Worm (Caenorhabditis elegans) whole organism, young adult: Measurements from ENCODE around the gene acl-8.

Source experiments
- C17E4.6 ChIP-seq: fragments of 200-800 bp; sonication (Bioruptor generic); IDR thresholded peaks from 2 replicates; pipeline ENCODE4 v1.3.6; 2022; ENCODE audit warnings: missing genetic modification reagents, missing genetic modification characterization, missing compliant biosample characterization
- F23B12.7 ChIP-seq: sonication (generic microtip); optimal IDR thresholded peaks from 2 replicates; lab custom pipeline; 2017; ENCODE audit warnings: missing genetic modification characterization, mild to moderate bottlenecking, missing compliant biosample characterization, antibody characterized with exemption, moderate library complexity; ENCODE audit not compliant: insufficient read depth
- F37B4.10 ChIP-seq: fragments of 200-800 bp; sonication (Bioruptor generic); IDR thresholded peaks from 2 replicates; pipeline ENCODE4 v1.3.6; 2022; ENCODE audit warnings: missing genetic modification characterization, missing compliant biosample characterization
- F39B2.1 ChIP-seq: fragments of 200-800 bp; sonication (Bioruptor generic); IDR thresholded peaks from 2 replicates; pipeline ENCODE4 v1.3.6; 2022; ENCODE audit warnings: missing genetic modification reagents, missing genetic modification characterization, missing compliant biosample characterization
- K12H6.12 ChIP-seq: fragments of 200-800 bp; sonication (Bioruptor generic); optimal IDR thresholded peaks from 2 replicates; lab custom pipeline; 2018; ENCODE audit warnings: mild to moderate bottlenecking, missing genetic modification characterization, missing compliant biosample characterization
- Y53G8AR.9 ChIP-seq: fragments of 200-800 bp; sonication (Bioruptor generic); conservative IDR thresholded peaks from 2 replicates; pipeline ENCODE4 v1.3.6; 2022; ENCODE audit warnings: missing genetic modification reagents, missing genetic modification characterization, missing compliant biosample characterization
- Y56A3A.18 ChIP-seq: fragments of 200-800 bp; sonication (Bioruptor generic); IDR thresholded peaks from 2 replicates; pipeline ENCODE4 v1.3.6; 2022; ENCODE audit warnings: missing genetic modification reagents, missing genetic modification characterization, missing compliant biosample characterization
- Y67H2A.10 ChIP-seq: fragments of 200-800 bp; sonication (Bioruptor generic); conservative IDR thresholded peaks from 2 replicates; pipeline ENCODE4 v1.3.6; 2022; ENCODE audit warnings: missing genetic modification reagents, missing genetic modification characterization, missing compliant biosample characterization
- Y95B8A.8 ChIP-seq: fragments of 200-800 bp; sonication (Bioruptor generic); IDR thresholded peaks from 2 replicates; pipeline ENCODE4 v1.3.6; 2022; ENCODE audit warnings: missing genetic modification reagents, missing genetic modification characterization, missing compliant biosample characterization
- ZK185.1 ChIP-seq: sonication (generic microtip); optimal IDR thresholded peaks from 2 replicates; lab custom pipeline; 2016; ENCODE audit warnings: mild to moderate bottlenecking, missing genetic modification characterization, missing compliant biosample characterization; ENCODE audit not compliant: poor library complexity, severe bottlenecking
- akir-1 ChIP-seq: fragments of 200-800 bp; sonication (Bioruptor generic); optimal IDR thresholded peaks from 2 replicates; lab custom pipeline; 2018; ENCODE audit warnings: mild to moderate bottlenecking, missing genetic modification characterization, moderate library complexity, missing compliant biosample characterization
- ama-1 ChIP-seq, 3 experiments: fragments of 150-350 bp in 1 of 3; sonication (generic microtip) in 2 of 3; optimal IDR thresholded peaks; 2 replicates each; lab custom pipeline; 2014 to 2018; ENCODE audit warnings: missing biosample characterization in 2 of 3, missing genetic modification characterization in 2 of 3, missing genetic modification reagents in 2 of 3
- atf-7 ChIP-seq: sonication (generic microtip); optimal IDR thresholded peaks from 2 replicates; lab custom pipeline; 2017; ENCODE audit warnings: mild to moderate bottlenecking, missing genetic modification characterization, missing compliant biosample characterization
- attf-3 ChIP-seq: fragments of 200-800 bp; sonication (Bioruptor generic); conservative IDR thresholded peaks from 2 replicates; pipeline ENCODE4 v1.3.6; 2022; ENCODE audit warnings: missing genetic modification reagents, missing genetic modification characterization, missing compliant biosample characterization
- bed-2 ChIP-seq: fragments of 200-800 bp; sonication (Bioruptor generic); IDR thresholded peaks from 2 replicates; pipeline ENCODE4 v1.3.6; 2022; ENCODE audit warnings: missing genetic modification reagents, missing genetic modification characterization, missing compliant biosample characterization
- cebp-1 ChIP-seq, 2 experiments: fragments of 200-800 bp in 1 of 2; sonication (Bioruptor generic) in 1 of 2; sonication (generic microtip) in 1 of 2; IDR thresholded peaks in 1 of 2; optimal IDR thresholded peaks in 1 of 2; 2 replicates each; pipeline versions ENCODE4 v1.3.6 to Lab custom; 2017 to 2022; ENCODE audit warnings: missing compliant biosample characterization in 2 of 2, missing genetic modification characterization in 2 of 2, mild to moderate bottlenecking in 1 of 2, missing genetic modification reagents in 1 of 2, moderate library complexity in 1 of 2
- ceh-100 ChIP-seq: fragments of 200-800 bp; sonication (Bioruptor generic); IDR thresholded peaks from 2 replicates; pipeline ENCODE4 v1.3.6; 2022; ENCODE audit warnings: missing genetic modification reagents, missing genetic modification characterization, missing compliant biosample characterization
- ceh-79 ChIP-seq: sonication (generic microtip); optimal IDR thresholded peaks from 2 replicates; lab custom pipeline; 2017; ENCODE audit warnings: mild to moderate bottlenecking, missing genetic modification characterization, missing compliant biosample characterization
- chd-7 ChIP-seq: sonication (generic microtip); optimal IDR thresholded peaks from 2 replicates; lab custom pipeline; 2016; ENCODE audit warnings: mild to moderate bottlenecking, missing genetic modification characterization, moderate library complexity, missing compliant biosample characterization
- dpl-1 ChIP-seq: fragments of 150-350 bp; optimal IDR thresholded peaks from 2 replicates; lab custom pipeline; 2014; ENCODE audit warnings: missing biosample characterization, missing genetic modification reagents, missing genetic modification characterization
- efl-1 ChIP-seq: fragments of 150-350 bp; optimal IDR thresholded peaks from 2 replicates; lab custom pipeline; 2014; ENCODE audit warnings: missing biosample characterization, missing genetic modification reagents, missing genetic modification characterization
- egl-18 ChIP-seq: fragments of 200-800 bp; sonication (Bioruptor generic); IDR thresholded peaks from 2 replicates; pipeline ENCODE4 v1.3.6; 2022; ENCODE audit warnings: missing genetic modification reagents, missing genetic modification characterization, missing compliant biosample characterization
- egl-44 ChIP-seq: fragments of 200-800 bp; sonication (Bioruptor generic); IDR thresholded peaks from 2 replicates; pipeline ENCODE4 v1.3.6; 2022; ENCODE audit warnings: missing genetic modification reagents, missing genetic modification characterization, missing compliant biosample characterization
- ekl-4 ChIP-seq: fragments of 200-800 bp; sonication (Bioruptor generic); IDR thresholded peaks from 2 replicates; pipeline ENCODE4 v1.3.6; 2022; ENCODE audit warnings: missing genetic modification reagents, missing genetic modification characterization, missing compliant biosample characterization
- ets-4 ChIP-seq: fragments of 200-800 bp; sonication (Bioruptor generic); optimal IDR thresholded peaks from 2 replicates; lab custom pipeline; 2018; ENCODE audit warnings: mild to moderate bottlenecking, missing genetic modification characterization, missing compliant biosample characterization
- fkh-3 ChIP-seq: sonication (generic microtip); optimal IDR thresholded peaks from 2 replicates; lab custom pipeline; 2016; ENCODE audit warnings: mild to moderate bottlenecking, missing genetic modification characterization, missing compliant biosample characterization
- hlh-26 ChIP-seq: fragments of 200-800 bp; sonication (Bioruptor generic); conservative IDR thresholded peaks from 2 replicates; pipeline ENCODE4 v1.3.6; 2022; ENCODE audit warnings: missing genetic modification reagents, missing genetic modification characterization, missing compliant biosample characterization
- hmg-20 ChIP-seq: fragments of 200-800 bp; sonication (Bioruptor generic); IDR thresholded peaks from 2 replicates; pipeline ENCODE4 v1.3.6; 2022; ENCODE audit warnings: missing genetic modification reagents, missing genetic modification characterization, missing compliant biosample characterization
- let-607 ChIP-seq, 2 experiments: fragments of 200-800 bp in 1 of 2; sonication (Bioruptor generic) in 1 of 2; sonication (generic microtip) in 1 of 2; optimal IDR thresholded peaks; 2 replicates each; lab custom pipeline; 2016 to 2018; ENCODE audit warnings: mild to moderate bottlenecking in 2 of 2, missing compliant biosample characterization in 2 of 2, missing genetic modification characterization in 2 of 2, moderate library complexity in 2 of 2, missing genotype in 1 of 2
- lin-26 ChIP-seq: fragments of 200-800 bp; sonication (Bioruptor generic); IDR thresholded peaks from 2 replicates; pipeline ENCODE4 v1.3.6; 2022; ENCODE audit warnings: missing genetic modification reagents, missing genetic modification characterization, missing compliant biosample characterization
- lin-40 ChIP-seq: sonication (generic microtip); optimal IDR thresholded peaks from 2 replicates; lab custom pipeline; 2016; ENCODE audit warnings: missing genetic modification characterization, mild to moderate bottlenecking, missing compliant biosample characterization, missing genotype, missing genetic modification reagents
- lsl-1 ChIP-seq: fragments of 200-800 bp; sonication (Bioruptor generic); optimal IDR thresholded peaks from 2 replicates; lab custom pipeline; 2018; ENCODE audit warnings: mild to moderate bottlenecking, missing genetic modification characterization, moderate library complexity, missing compliant biosample characterization
- madf-3 ChIP-seq: fragments of 200-800 bp; sonication (Bioruptor generic); IDR thresholded peaks from 2 replicates; pipeline ENCODE4 v1.3.6; 2022; ENCODE audit warnings: missing genetic modification reagents, missing genetic modification characterization, missing compliant biosample characterization
- madf-6 ChIP-seq: fragments of 200-800 bp; sonication (Bioruptor generic); IDR thresholded peaks from 2 replicates; pipeline ENCODE4 v1.3.6; 2022; ENCODE audit warnings: missing genetic modification reagents, missing genetic modification characterization, missing compliant biosample characterization
- madf-8 ChIP-seq: fragments of 200-800 bp; sonication (Bioruptor generic); conservative IDR thresholded peaks from 2 replicates; pipeline ENCODE4 v1.3.6; 2022; ENCODE audit warnings: missing genetic modification reagents, missing genetic modification characterization, missing compliant biosample characterization
- mxl-1 ChIP-seq: sonication (generic microtip); optimal IDR thresholded peaks from 2 replicates; lab custom pipeline; 2016; ENCODE audit warnings: missing genetic modification characterization, missing compliant biosample characterization
- nfya-2 ChIP-seq: fragments of 200-800 bp; sonication (Bioruptor generic); IDR thresholded peaks from 2 replicates; pipeline ENCODE4 v1.3.6; 2022; ENCODE audit warnings: missing genetic modification reagents, missing genetic modification characterization, missing compliant biosample characterization
- nfyb-1 ChIP-seq: fragments of 200-800 bp; sonication (Bioruptor generic); IDR thresholded peaks from 2 replicates; pipeline ENCODE4 v1.3.6; 2022; ENCODE audit warnings: missing genetic modification reagents, missing genetic modification characterization, missing compliant biosample characterization
- nhr-179 ChIP-seq: sonication (generic microtip); optimal IDR thresholded peaks from 2 replicates; lab custom pipeline; 2016; ENCODE audit warnings: mild to moderate bottlenecking, missing genetic modification characterization, missing compliant biosample characterization
- rpc-1 ChIP-seq, 2 experiments: fragments of 150-350 bp in 1 of 2; sonication (generic microtip) in 1 of 2; optimal IDR thresholded peaks; 2 replicates each; lab custom pipeline; 2014 to 2018; ENCODE audit warnings: missing biosample characterization in 1 of 2, missing genetic modification characterization in 1 of 2, missing genetic modification reagents in 1 of 2, missing genotype in 1 of 2
- sdz-38 ChIP-seq: sonication (generic microtip); optimal IDR thresholded peaks from 2 replicates; lab custom pipeline; 2016; ENCODE audit warnings: missing genotype, missing genetic modification characterization, missing compliant biosample characterization
- sea-2 ChIP-seq: fragments of 200-800 bp; sonication (Bioruptor generic); IDR thresholded peaks from 2 replicates; pipeline ENCODE4 v1.3.6; 2022; ENCODE audit warnings: missing genetic modification characterization, missing compliant biosample characterization
- snpc-3.4 ChIP-seq: sonication (generic microtip); optimal IDR thresholded peaks from 2 replicates; lab custom pipeline; 2017; ENCODE audit warnings: missing genetic modification characterization, mild to moderate bottlenecking, missing compliant biosample characterization, antibody characterized with exemption, moderate library complexity, missing genotype, missing genetic modification reagents
- tbx-9 ChIP-seq: sonication (generic microtip); optimal IDR thresholded peaks from 2 replicates; lab custom pipeline; 2016; ENCODE audit warnings: borderline replicate concordance, missing genetic modification characterization, inconsistent platforms, missing compliant biosample characterization
- zfh-2 ChIP-seq: fragments of 200-800 bp; sonication (Bioruptor generic); conservative IDR thresholded peaks from 2 replicates; pipeline ENCODE4 v1.3.6; 2022; ENCODE audit warnings: missing genetic modification reagents, missing genetic modification characterization, missing compliant biosample characterization
- zim-3 ChIP-seq: sonication (generic microtip); optimal IDR thresholded peaks from 2 replicates; lab custom pipeline; 2017; ENCODE audit warnings: mild to moderate bottlenecking, missing genetic modification characterization, moderate library complexity, missing compliant biosample characterization

acl-8 gene

DNA sequence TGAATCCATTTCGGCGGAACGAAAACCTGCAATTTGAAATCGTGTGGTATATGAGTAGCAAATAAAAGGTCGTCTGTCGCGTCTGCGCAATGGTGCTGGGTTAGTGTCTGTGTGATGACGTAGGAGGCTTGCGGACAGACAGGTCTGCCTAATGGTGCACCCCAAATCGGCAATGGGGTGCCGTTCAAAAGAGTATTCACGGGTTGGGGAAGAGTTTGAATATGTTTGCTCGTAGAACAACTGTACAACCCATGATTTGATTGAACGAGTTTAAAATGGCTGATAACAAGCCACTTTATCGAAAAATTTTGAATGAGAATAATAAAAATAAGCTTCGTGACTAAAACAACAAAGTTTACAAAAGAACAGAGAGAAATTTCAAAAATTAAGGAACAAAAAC, 24.7 kb upstream of the acl-8 start, which contains the start of gene T05H4.11 (continued):
- TF ChIP-seq cebp-1 (GFP tag; IDR thresholded peaks at IDR 0.05; lab: Robert Waterston, UW) (no peak), cebp-1 (tag; optimal IDR thresholded peaks at IDR 0.05; lab: Kevin White, UChicago) (peak; percentile 20), snpc-3.4 (tag; lab: Kevin White, UChicago) (peak; percentile 0), rpc-1 (optimal IDR thresholded peaks at IDR 0.05; lab: Kevin White, UChicago) (no peak), rpc-1 (tag; optimal IDR thresholded peaks at IDR 0.05; lab: Kevin White, UChicago) (no peak), akir-1 (no peak), hlh-26 (GFP tag; lab: Robert Waterston, UW) (no peak), lsl-1 (no peak), nhr-179 (tag; lab: Kevin White, UChicago) (no peak), tbx-9 (tag; lab: Kevin White, UChicago) (no peak), lin-40 (tag; lab: Kevin White, UChicago) (no peak), F23B12.7 (no peak), dpl-1 (GFP tag; lab: Kevin White, UChicago) (no peak), K12H6.12 (tag; lab: Kevin White, UChicago) (no peak), chd-7 (tag; lab: Kevin White, UChicago) (no peak), egl-18 (GFP tag; lab: Robert Waterston, UW) (no peak), madf-6 (GFP tag; lab: Robert Waterston, UW) (no peak), nfyb-1 (GFP tag; lab: Robert Waterston, UW) (0 out of 2 replicates have a peak, but pooled peaks have one; percentile 15), egl-44 (GFP tag; lab: Robert Waterston, UW) (no peak), bed-2 (GFP tag; lab: Robert Waterston, UW) (no peak), Y53G8AR.9 (GFP tag; lab: Robert Waterston, UW) (no peak), zim-3 (tag; lab: Kevin White, UChicago) (no peak), Y67H2A.10 (GFP tag; lab: Robert Waterston, UW) (no peak), madf-8 (GFP tag; lab: Robert Waterston, UW) (0 out of 2 replicates have a peak, but pooled peaks have one; percentile 8), nfya-2 (GFP tag; lab: Robert Waterston, UW) (no peak), ceh-79 (tag; lab: Kevin White, UChicago) (peak; percentile 21), lin-26 (GFP tag; lab: Robert Waterston, UW) (no peak), sdz-38 (tag; lab: Kevin White, UChicago) (no peak), ZK185.1 (tag; lab: Kevin White, UChicago) (no peak), mxl-1 (tag; lab: Kevin White, UChicago) (no peak), F37B4.10 (GFP tag; lab: Robert Waterston, UW) (no peak), Y56A3A.18 (GFP tag; lab: Robert Waterston, UW) (no peak), hmg-20 (GFP tag; lab: Robert Waterston, UW) (no peak), F39B2.1 (no peak), C17E4.6 (no peak), efl-1 (GFP tag; lab: Kevin White, UChicago) (no peak), sea-2 (no peak)
- TF ChIP-seq, all 124 proteins: peak for 15

DNA sequence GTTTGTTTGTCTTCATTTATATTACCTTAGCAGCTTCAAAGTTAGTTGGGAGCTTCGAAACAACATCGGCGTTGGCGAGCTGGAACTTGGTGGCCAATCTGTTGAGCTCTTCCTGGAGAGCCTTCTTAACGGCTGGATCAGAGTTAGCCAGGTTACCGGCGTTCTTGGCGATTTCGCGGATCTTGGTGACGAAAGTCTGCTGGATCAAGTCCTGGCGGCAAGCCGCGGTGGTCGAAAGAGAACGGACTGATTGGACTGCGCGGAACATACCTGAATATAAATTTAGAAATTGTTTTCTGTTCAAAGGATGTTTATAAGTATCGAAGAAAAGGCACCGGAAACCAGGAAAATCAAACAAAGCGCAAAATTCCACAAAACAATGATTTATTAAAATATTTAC, 23.8 kb upstream of the acl-8 start, which contains the start of gene atp-4:
Gene atp-4 (minus strand): TSS at position 270 of the 400 bp plus-strand sequence.
- TF ChIP-seq let-607 (tag; optimal IDR thresholded peaks at IDR 0.05; lab: Kevin White, UChicago) (no peak), ama-1 (optimal IDR thresholded peaks at IDR 0.05; lab: Kevin White, UChicago) (no peak), ama-1 (GFP tag; optimal IDR thresholded peaks at IDR 0.05; lab: Kevin White, UChicago) (peak in 1 of 2 experiments; percentile 20), madf-3 (GFP tag; lab: Robert Waterston, UW) (peak; percentile 74; the same call in 1 of the 2 replicates), attf-3 (GFP tag; lab: Robert Waterston, UW) (0 out of 2 replicates have a peak, but pooled peaks have one; percentile 24), zim-3 (tag; lab: Kevin White, UChicago) (peak; percentile 20), atf-7 (tag; lab: Kevin White, UChicago) (no peak), nfyb-1 (GFP tag; lab: Robert Waterston, UW) (peak; percentile 12; the same call in 1 of the 2 replicates), fkh-3 (tag; lab: Kevin White, UChicago) (no peak), efl-1 (GFP tag; lab: Kevin White, UChicago) (no peak), Y53G8AR.9 (GFP tag; lab: Robert Waterston, UW) (0 out of 2 replicates have a peak, but pooled peaks have one; percentile 50), ekl-4 (GFP tag; lab: Robert Waterston, UW) (peak; percentile 34; the same call in 1 of the 2 replicates), Y95B8A.8 (GFP tag; lab: Robert Waterston, UW) (0 out of 2 replicates have a peak, but pooled peaks have one; percentile 24), lin-26 (GFP tag; lab: Robert Waterston, UW) (peak; percentile 46; the same call in 1 of the 2 replicates), ceh-100 (GFP tag; lab: Robert Waterston, UW) (no peak), zfh-2 (GFP tag; lab: Robert Waterston, UW) (peak; percentile 63), ets-4 (GFP tag; lab: Kevin White, UChicago) (no peak)
